Worm (Caenorhabditis elegans): ENCODE measurements around the gene dpy-20.

- no peak for TF ChIP-seq ama-1 (optimal IDR thresholded peaks at IDR 0.05)
- TF ChIP-seq pes-1 (GFP tag; IDR thresholded peaks at IDR 0.05): no peak
- TF ChIP-seq ets-7 (tag; optimal IDR thresholded peaks at IDR 0.05): no peak
- TF ChIP-seq flt-1 (GFP tag; IDR thresholded peaks at IDR 0.05): no peak
- TF ChIP-seq B0310.2 (tag; optimal IDR thresholded peaks at IDR 0.05): no peak
- TF ChIP-seq sea-1 (GFP tag; conservative IDR thresholded peaks at IDR 0.05): no peak
- TF ChIP-seq F13C5.2 (tag; optimal IDR thresholded peaks at IDR 0.05): no peak
- TF ChIP-seq hmbx-1 (tag; optimal IDR thresholded peaks at IDR 0.05): no peak
- TF ChIP-seq tbx-11 (GFP tag; IDR thresholded peaks at IDR 0.05): no peak
- TF ChIP-seq hmg-4 (GFP tag; optimal IDR thresholded peaks at IDR 0.05): no peak
- TF ChIP-seq ceh-36 (tag; optimal IDR thresholded peaks at IDR 0.05): no peak
- no peak for TF ChIP-seq ceh-13 (GFP tag; optimal IDR thresholded peaks at IDR 0.05)
- TF ChIP-seq tbx-37 (GFP tag; conservative IDR thresholded peaks at IDR 0.05): no peak
- TF ChIP-seq hnd-1 (tag; optimal IDR thresholded peaks at IDR 0.05): no peak
These were observed 21.2 kb upstream of the dpy-20 start for ce11 chrIV:11721878-11722277.
